Worm (Caenorhabditis elegans): Measurements from ENCODE around the gene K07C11.7.

The K07C11.7 gene

DNA sequence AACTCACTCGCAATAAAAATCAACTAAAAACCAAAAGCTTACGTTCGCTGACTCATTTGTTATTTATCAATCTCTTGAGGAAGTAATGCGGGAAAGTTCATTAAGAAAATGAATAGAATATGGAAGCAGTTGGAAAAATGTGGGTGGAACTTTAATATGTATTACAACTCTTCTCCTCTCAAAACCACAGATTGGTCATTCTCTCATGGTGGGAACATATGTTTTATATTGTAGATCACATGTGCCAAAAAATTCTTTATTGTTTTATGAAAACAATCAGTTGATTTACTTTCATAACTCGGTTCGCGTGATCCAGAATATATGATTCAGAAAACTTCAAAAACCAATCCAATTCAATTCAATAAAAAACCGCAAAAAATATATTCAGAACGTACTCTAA, 42.1 kb downstream of the K07C11.7 start:
- TF ChIP-seq W03F9.2 (tag; optimal IDR thresholded peaks at IDR 0.05) (no peak), dao-5 (tag; optimal IDR thresholded peaks at IDR 0.05) (no peak), him-1 (tag; optimal IDR thresholded peaks at IDR 0.05) (no peak)

DNA sequence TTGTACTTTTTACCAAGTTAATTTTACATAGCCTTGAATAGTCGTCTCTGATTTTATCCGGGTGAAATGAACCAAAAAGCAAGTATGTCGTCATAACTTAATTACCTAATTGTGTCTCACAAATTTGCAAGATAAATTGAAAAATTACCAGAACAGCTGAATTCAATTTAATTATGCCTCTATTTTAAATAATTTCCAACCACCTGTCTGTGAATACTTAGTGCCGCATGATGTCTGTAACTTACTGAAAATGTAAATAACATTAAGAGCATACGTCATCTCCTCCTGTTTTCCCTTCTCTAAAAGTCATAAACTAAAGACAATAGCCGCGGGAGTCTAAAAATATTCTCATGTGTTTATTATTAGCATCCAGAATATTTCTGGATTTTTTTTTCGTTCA, 43.5 kb downstream of the K07C11.7 start:
- no peak for TF ChIP-seq dao-5 (tag; optimal IDR thresholded peaks at IDR 0.05)
- no peak for TF ChIP-seq him-1 (tag; optimal IDR thresholded peaks at IDR 0.05)
- TF ChIP-seq W03F9.2 (tag; optimal IDR thresholded peaks at IDR 0.05), result no peak

DNA sequence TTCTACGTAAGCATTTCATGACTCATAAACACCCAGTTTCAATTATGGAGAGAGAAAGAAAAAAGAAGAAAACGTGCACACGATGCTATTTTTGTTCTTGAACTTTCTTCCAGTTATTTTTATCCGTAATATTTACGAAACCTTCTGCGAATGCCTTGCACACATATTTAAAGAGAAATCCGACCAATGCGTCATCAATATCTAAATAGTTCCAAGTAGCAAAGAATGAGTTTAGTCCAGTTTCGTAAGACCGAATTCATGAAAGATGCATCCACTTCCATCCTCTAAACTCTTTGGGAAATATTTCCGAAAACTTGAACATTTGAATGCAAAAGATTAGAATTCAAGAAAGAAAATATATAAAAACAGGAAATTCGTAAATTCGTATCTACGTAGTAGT, 44.6 kb downstream of the K07C11.7 start:
- no peak for TF ChIP-seq dao-5 (tag; optimal IDR thresholded peaks at IDR 0.05)
- no peak for TF ChIP-seq W03F9.2 (tag; optimal IDR thresholded peaks at IDR 0.05)
- TF ChIP-seq him-1 (tag; optimal IDR thresholded peaks at IDR 0.05), result no peak

DNA sequence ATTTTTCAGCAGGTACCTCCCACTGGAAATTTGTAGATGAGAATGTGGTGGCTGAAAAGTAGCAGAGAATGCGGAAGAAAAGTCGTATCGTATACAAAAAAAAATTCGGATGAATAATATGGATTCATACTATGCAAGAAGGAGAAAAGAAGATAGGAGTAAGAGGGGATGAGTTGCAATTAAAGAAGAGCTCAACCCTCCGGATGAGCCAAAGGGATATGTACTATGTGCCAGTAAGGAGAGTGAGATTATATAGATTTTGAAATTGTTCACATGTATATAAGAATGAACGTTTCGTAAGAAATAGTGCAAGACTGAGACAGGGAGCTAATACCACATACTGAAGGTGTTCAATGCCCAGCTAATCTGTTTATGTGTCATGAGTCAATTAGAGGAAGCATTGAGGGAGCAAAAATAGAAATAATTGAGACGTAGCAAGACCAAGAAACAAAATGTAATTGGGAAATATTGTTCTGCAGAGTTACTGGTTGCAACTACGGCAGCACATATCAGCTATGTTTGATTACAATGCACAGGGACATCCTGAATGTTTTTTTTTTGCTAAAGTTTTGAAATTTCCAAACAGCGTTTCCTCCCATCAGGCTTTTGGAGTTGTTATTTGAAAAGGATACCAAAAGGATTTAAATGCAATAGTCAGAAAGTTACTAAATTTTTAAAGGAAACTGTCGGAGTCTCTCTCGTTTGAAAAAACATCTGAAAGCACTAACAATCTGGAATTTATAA, 45.4 kb downstream of the K07C11.7 start, which contains the start of gene F20D6.8:
F20D6.8 (minus strand) TSS at position 51 of the 744 bp plus-strand sequence.
- TF ChIP-seq dao-5 (tag; optimal IDR thresholded peaks at IDR 0.05) (no peak), him-1 (tag; optimal IDR thresholded peaks at IDR 0.05) (no peak), W03F9.2 (tag; optimal IDR thresholded peaks at IDR 0.05) (no peak)

DNA sequence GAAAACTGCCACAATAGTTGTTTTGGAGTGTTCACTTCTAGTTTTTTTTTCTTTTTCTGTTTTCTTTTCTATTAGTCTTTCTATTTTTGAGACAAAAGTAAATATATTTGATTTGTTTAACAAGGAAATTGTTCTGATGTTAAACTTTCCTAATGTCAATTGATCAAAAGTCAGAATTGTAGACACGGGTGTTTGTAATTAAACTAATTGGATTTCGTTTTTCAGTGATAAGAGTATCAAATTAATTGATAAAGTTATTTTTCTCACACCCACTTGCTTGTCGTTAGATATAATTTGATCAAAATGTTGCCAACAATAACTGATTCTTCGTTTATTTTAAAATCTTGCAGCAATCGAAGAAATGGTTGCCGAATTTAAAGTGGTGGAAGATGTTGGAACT, 50.6 kb downstream of the K07C11.7 start:
- TF ChIP-seq him-1 (tag; optimal IDR thresholded peaks at IDR 0.05), result no peak
- TF ChIP-seq W03F9.2 (tag; optimal IDR thresholded peaks at IDR 0.05), result no peak
- TF ChIP-seq dao-5 (tag; optimal IDR thresholded peaks at IDR 0.05), result no peak

DNA sequence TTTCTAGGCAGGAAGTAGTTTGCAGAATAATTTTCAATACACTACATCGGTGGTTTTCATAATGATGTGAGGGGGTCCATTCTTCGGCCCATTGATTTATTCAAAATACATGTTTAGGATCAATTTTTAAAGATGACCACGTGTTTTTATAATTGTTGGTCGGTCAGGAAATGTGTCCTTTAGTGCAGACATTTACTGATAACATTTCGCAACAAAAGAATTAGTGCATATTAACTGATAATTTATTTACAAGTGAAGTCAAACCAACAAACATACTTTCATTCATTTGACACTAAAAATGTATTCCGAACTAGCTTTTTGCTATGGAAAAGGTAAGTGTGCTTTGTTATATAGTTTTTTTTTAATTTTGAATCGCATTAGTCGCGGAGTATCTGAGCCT, 52.1 kb downstream of the K07C11.7 start, which contains the start of gene F20D6.5:
F20D6.5 (plus strand) TSS at position 259 of the 400 bp plus-strand sequence.
- no peak for TF ChIP-seq him-1 (tag; optimal IDR thresholded peaks at IDR 0.05)
- no peak for TF ChIP-seq W03F9.2 (tag; optimal IDR thresholded peaks at IDR 0.05)
- TF ChIP-seq dao-5 (tag; optimal IDR thresholded peaks at IDR 0.05), result no peak

DNA sequence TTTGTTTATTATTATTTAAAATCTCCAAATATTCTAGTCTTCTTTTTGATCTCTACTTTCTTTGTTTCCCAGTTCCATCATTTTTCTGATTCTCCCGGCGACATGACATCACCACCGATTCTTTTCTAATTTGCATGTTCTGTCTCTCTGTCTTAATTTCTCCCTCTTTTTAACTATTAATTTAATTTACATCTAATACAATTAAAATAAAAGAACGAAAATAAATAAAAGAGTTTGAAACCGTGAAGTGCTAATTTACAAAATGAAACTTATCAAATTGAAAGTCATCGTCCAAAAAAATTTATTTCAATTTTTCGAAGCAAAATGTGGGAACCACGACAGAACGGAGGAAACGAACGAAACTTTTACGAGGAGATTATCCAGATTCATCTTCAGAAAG, 54.1 kb downstream of the K07C11.7 start, which contains the start of gene F20D6.6:
F20D6.6 (plus strand) TSS at position 301 of the 400 bp plus-strand sequence.
- TF ChIP-seq him-1 (tag; optimal IDR thresholded peaks at IDR 0.05) (no peak), W03F9.2 (tag; optimal IDR thresholded peaks at IDR 0.05) (no peak), dao-5 (tag; optimal IDR thresholded peaks at IDR 0.05) (no peak)
